Fruit fly (Drosophila melanogaster): ENCODE results near the gene Ge-1.

Ge-1 gene

dm6 chr2L:11130151-11131008 lies 29.7 kb upstream of the Ge-1 start, which contains the start of the genes RfC38 and CG4751 (continued):
- TF ChIP-seq chif (GFP tag; optimal IDR thresholded peaks at IDR 0.05) (no peak), CG14860 (GFP tag; IDR thresholded peaks at IDR 0.05; ENCODE audit: partially characterized antibody) (peak; percentile 61; the same call in 2 of the 3 replicates), fd102C (GFP tag; optimal IDR thresholded peaks at IDR 0.05) (no peak), CG18262 (tag; optimal IDR thresholded peaks at IDR 0.05) (no peak), wek (GFP tag; optimal IDR thresholded peaks at IDR 0.05) (no peak), knrl (GFP tag; IDR thresholded peaks at IDR 0.05; ENCODE audit: partially characterized antibody) (peak; percentile 67), CG13894 (tag; optimal IDR thresholded peaks at IDR 0.05) (no peak), CG10543 (GFP tag; optimal IDR thresholded peaks at IDR 0.05) (no peak), CG9215 (GFP tag; IDR thresholded peaks at IDR 0.05) (no peak), HmgZ (tag; optimal IDR thresholded peaks at IDR 0.05) (no peak), CG12659 (GFP tag; optimal IDR thresholded peaks at IDR 0.05) (peak; percentile 71), lilli (GFP tag; optimal IDR thresholded peaks at IDR 0.05) (peak; percentile 12), CG8089 (GFP tag; optimal IDR thresholded peaks at IDR 0.05) (no peak), Nf-YA (GFP tag; IDR thresholded peaks at IDR 0.05) (no peak), chn (GFP tag; optimal IDR thresholded peaks at IDR 0.05) (no peak), Elba2 (GFP tag; optimal IDR thresholded peaks at IDR 0.05) (no peak), CG3281 (GFP tag; optimal IDR thresholded peaks at IDR 0.05) (no peak), dati (GFP tag; IDR thresholded peaks at IDR 0.05) (no peak)

- TF ChIP-seq jigr1 (GFP tag; IDR thresholded peaks at IDR 0.05) (no peak), az2 (GFP tag; optimal IDR thresholded peaks at IDR 0.05) (peak; percentile 96), hb (GFP tag; IDR thresholded peaks at IDR 0.05; ENCODE audit: partially characterized antibody) (no peak), CG9797 (GFP tag; optimal IDR thresholded peaks at IDR 0.05) (peak; percentile 62), HLH3B (GFP tag; IDR thresholded peaks at IDR 0.05) (peak; percentile 74), ro (GFP tag; IDR thresholded peaks at IDR 0.05) (no peak), Ssrp (tag; optimal IDR thresholded peaks at IDR 0.05) (peak; percentile 51), odd (GFP tag; optimal IDR thresholded peaks at IDR 0.05) (no peak), Dll (GFP tag; IDR thresholded peaks at IDR 0.05; ENCODE audit: partially characterized antibody) (0 out of 4 replicates have a peak, but pooled peaks have one; percentile 48), vfl (GFP tag; optimal IDR thresholded peaks at IDR 0.05) (peak; percentile 87), CG17186 (GFP tag; optimal IDR thresholded peaks at IDR 0.05) (peak; percentile 69), CTCF (GFP tag; optimal IDR thresholded peaks at IDR 0.05) (peak; percentile 23), nmo (GFP tag; optimal IDR thresholded peaks at IDR 0.05) (peak; percentile 77), CG1529 (GFP tag; optimal IDR thresholded peaks at IDR 0.05) (no peak), Atf3 (GFP tag; optimal IDR thresholded peaks at IDR 0.05) (peak; percentile 56), cg (GFP tag; optimal IDR thresholded peaks at IDR 0.05) (no peak), CG17612 (GFP tag; IDR thresholded peaks at IDR 0.05) (no peak), Nf-YC (tag; optimal IDR thresholded peaks at IDR 0.05) (no peak), cas (GFP tag; IDR thresholded peaks at IDR 0.05) (peak; percentile 33; the same call in 1 of the 2 replicates), esg (GFP tag; conservative IDR thresholded peaks at IDR 0.05) (peak; percentile 62), CG2202 (tag; optimal IDR thresholded peaks at IDR 0.05) (peak; percentile 33), CG12155 (GFP tag; optimal IDR thresholded peaks at IDR 0.05) (peak; percentile 75), emc (GFP tag; optimal IDR thresholded peaks at IDR 0.05) (peak; percentile 59), NFAT (GFP tag; IDR thresholded peaks at IDR 0.05) (peak; percentile 65), CG3163 (GFP tag; optimal IDR thresholded peaks at IDR 0.05) (peak; percentile 35), ci (GFP tag; IDR thresholded peaks at IDR 0.05) (peak; percentile 81), ash1 (GFP tag; optimal IDR thresholded peaks at IDR 0.05) (no peak), mam (GFP tag; optimal IDR thresholded peaks at IDR 0.05) (peak; percentile 91), CG10321 (GFP tag; IDR thresholded peaks at IDR 0.05) (no peak), Neu2 (GFP tag; optimal IDR thresholded peaks at IDR 0.05; ENCODE audit: borderline replicate concordance) (no peak), lmd (GFP tag; IDR thresholded peaks at IDR 0.05) (peak; percentile 70), Fer3 (tag; optimal IDR thresholded peaks at IDR 0.05) (peak; percentile 69)
These were observed 22.8 kb upstream of the Ge-1 start, which contains the start of the genes Csl4 and Nup160 for dm6 chr2L:11123499-11123898. Gene Csl4, minus strand, starts transcription at chr2L:11123567. Gene Nup160, plus strand, starts transcription at chr2L:11123777.

All from whole organism, embryonic.